Fruit fly (Drosophila melanogaster) whole organism, wandering third instar larva: Measurements from ENCODE around the gene CG10428.

Source experiments
- Abd-B ChIP-seq: fragments of >200 bp; optimal IDR thresholded peaks from 2 replicates; lab custom pipeline; 2017; ENCODE audit warnings: missing biosample characterization, missing genetic modification characterization
- CG32264 ChIP-seq: fragments of 200-800 bp; sonication (Bioruptor generic); optimal IDR thresholded peaks from 2 replicates; lab custom pipeline; 2016; ENCODE audit warnings: missing biosample characterization, missing genetic modification characterization
- CG9705 ChIP-seq: fragments of 200-800 bp; sonication (Bioruptor generic); optimal IDR thresholded peaks from 2 replicates; lab custom pipeline; 2018; ENCODE audit warnings: missing biosample characterization, mild to moderate bottlenecking, missing genetic modification characterization
- CrebA ChIP-seq: fragments of 200-800 bp; sonication (Bioruptor generic); optimal IDR thresholded peaks from 2 replicates; lab custom pipeline; 2016; ENCODE audit warnings: missing biosample characterization, mild to moderate bottlenecking, missing genetic modification characterization, borderline replicate concordance
- Dfd ChIP-seq: fragments of >200 bp; optimal IDR thresholded peaks from 2 replicates; lab custom pipeline; 2017; ENCODE audit warnings: missing biosample characterization, missing genetic modification characterization
- GATAd ChIP-seq: sonication (Bioruptor generic); optimal IDR thresholded peaks from 2 replicates; lab custom pipeline; 2016; ENCODE audit warnings: missing biosample characterization, missing genetic modification characterization
- HLH106 ChIP-seq: fragments of 200-800 bp; optimal IDR thresholded peaks from 3 replicates; lab custom pipeline; 2019; ENCODE audit warnings: missing biosample characterization, mild to moderate bottlenecking, missing genetic modification characterization, moderate library complexity
- Hnf4 ChIP-seq: fragments of 200-800 bp; sonication (Bioruptor generic); optimal IDR thresholded peaks from 2 replicates; lab custom pipeline; 2016; ENCODE audit warnings: missing biosample characterization, mild to moderate bottlenecking, missing genetic modification characterization
- Hr78 ChIP-seq: fragments of >200 bp; optimal IDR thresholded peaks from 2 replicates; lab custom pipeline; 2017; ENCODE audit warnings: missing biosample characterization, missing genetic modification characterization
- Hr83 ChIP-seq: fragments of 200-300 bp; sonication (Bioruptor generic); optimal IDR thresholded peaks from 2 replicates; lab custom pipeline; 2016; ENCODE audit warnings: missing biosample characterization, mild to moderate bottlenecking, missing genetic modification characterization, moderate library complexity; ENCODE audit not compliant: poor library complexity, severe bottlenecking
- Jra ChIP-seq: sonication (Bioruptor generic); optimal IDR thresholded peaks from 2 replicates; lab custom pipeline; 2016; ENCODE audit warnings: missing biosample characterization, missing genetic modification characterization
- Mio ChIP-seq: sonication (Bioruptor generic); optimal IDR thresholded peaks from 2 replicates; lab custom pipeline; 2016; ENCODE audit warnings: missing biosample characterization, missing genetic modification characterization
- Myc ChIP-seq: fragments of >200 bp; optimal IDR thresholded peaks from 2 replicates; lab custom pipeline; 2017
- N ChIP-seq: fragments of >200 bp; optimal IDR thresholded peaks from 2 replicates; lab custom pipeline; 2018; ENCODE audit warnings: missing biosample characterization, missing external identifiers, missing genetic modification characterization
- OdsH ChIP-seq: fragments of 200-800 bp; sonication (Bioruptor generic); optimal IDR thresholded peaks from 2 replicates; lab custom pipeline; 2016; ENCODE audit warnings: missing biosample characterization, mild to moderate bottlenecking, missing genetic modification characterization
- Rel ChIP-seq, 2 experiments: fragments of 200-800 bp; sonication (Bioruptor generic) in 1 of 2; optimal IDR thresholded peaks; 2 replicates in 1 of 2; 3 replicates in 1 of 2; lab custom pipeline; 2016 to 2019; ENCODE audit warnings: mild to moderate bottlenecking in 2 of 2, missing biosample characterization in 2 of 2, missing genetic modification characterization in 2 of 2, moderate library complexity in 1 of 2
- Sp1 ChIP-seq: fragments of 200-800 bp; sonication (Bioruptor generic); optimal IDR thresholded peaks from 3 replicates; lab custom pipeline; 2019; ENCODE audit warnings: missing biosample characterization, mild to moderate bottlenecking, missing genetic modification characterization, moderate library complexity
- Vsx2 ChIP-seq: fragments of 200-300, 225-300 bp; sonication (Bioruptor generic); optimal IDR thresholded peaks from 2 replicates; lab custom pipeline; 2018; ENCODE audit warnings: missing biosample characterization, missing genetic modification characterization; ENCODE audit not compliant: partially characterized antibody
- br ChIP-seq: fragments of 200-800 bp; sonication (Bioruptor generic); optimal IDR thresholded peaks from 2 replicates; lab custom pipeline; 2016; ENCODE audit warnings: missing biosample characterization, missing genetic modification characterization
- brk ChIP-seq: fragments of 200-800 bp; sonication (Bioruptor generic); optimal IDR thresholded peaks from 2 replicates; lab custom pipeline; 2016; ENCODE audit warnings: missing biosample characterization, mild to moderate bottlenecking, missing genetic modification characterization
- dl ChIP-seq, 2 experiments: fragments of 175-275, 200-275 bp in 1 of 2; fragments of 200-275 bp in 1 of 2; sonication (Bioruptor generic); optimal IDR thresholded peaks; lab custom pipeline; 2018; ENCODE audit warnings: mild to moderate bottlenecking in 2 of 2, missing biosample characterization in 2 of 2, missing genetic modification characterization in 2 of 2, moderate library complexity in 2 of 2; ENCODE audit not compliant: partially characterized antibody in 2 of 2, insufficient read depth in 1 of 2
- dmrt93B ChIP-seq: fragments of 200-800 bp; sonication (Bioruptor generic); optimal IDR thresholded peaks from 2 replicates; lab custom pipeline; 2018; ENCODE audit warnings: missing biosample characterization, mild to moderate bottlenecking, missing genetic modification characterization
- dsf ChIP-seq: sonication (Bioruptor generic); optimal IDR thresholded peaks from 2 replicates; lab custom pipeline; 2016; ENCODE audit warnings: missing biosample characterization, missing genetic modification characterization, borderline replicate concordance
- ey ChIP-seq: fragments of 200-800 bp; sonication (Bioruptor generic); optimal IDR thresholded peaks from 2 replicates; lab custom pipeline; 2016; ENCODE audit warnings: missing biosample characterization, missing genetic modification characterization
- foxo ChIP-seq, 2 experiments: fragments of 200-800 bp; sonication (Bioruptor generic); optimal IDR thresholded peaks; 2 replicates in 1 of 2; 3 replicates in 1 of 2; lab custom pipeline; 2016 to 2017; ENCODE audit warnings: missing biosample characterization in 2 of 2, missing genetic modification characterization in 2 of 2
- fru ChIP-seq: fragments of 200-800 bp; sonication (Bioruptor generic); optimal IDR thresholded peaks from 3 replicates; lab custom pipeline; 2016; ENCODE audit warnings: missing biosample characterization, mild to moderate bottlenecking, missing genetic modification characterization
- h ChIP-seq: fragments of 200-800 bp; sonication (Bioruptor generic); optimal IDR thresholded peaks from 3 replicates; lab custom pipeline; 2016; ENCODE audit warnings: missing biosample characterization, mild to moderate bottlenecking, missing genetic modification characterization
- jim ChIP-seq: fragments of 175-275, 200-325 bp; sonication (Bioruptor generic); optimal IDR thresholded peaks from 2 replicates; lab custom pipeline; 2016; ENCODE audit warnings: missing biosample characterization, mild to moderate bottlenecking, missing genetic modification characterization
- lola ChIP-seq: fragments of >200 bp; optimal IDR thresholded peaks from 2 replicates; lab custom pipeline; 2017; ENCODE audit warnings: missing biosample characterization, missing genetic modification characterization
- psq ChIP-seq: fragments of 200-800 bp; sonication (Bioruptor generic); optimal IDR thresholded peaks from 3 replicates; lab custom pipeline; 2017; ENCODE audit warnings: missing biosample characterization, mild to moderate bottlenecking, missing genetic modification characterization, moderate library complexity
- rgr ChIP-seq: fragments of 200-800 bp; sonication (Bioruptor generic); optimal IDR thresholded peaks from 3 replicates; lab custom pipeline; 2016; ENCODE audit warnings: missing biosample characterization, mild to moderate bottlenecking, missing genetic modification characterization
- sv ChIP-seq: fragments of 200-800 bp; sonication (Bioruptor generic); optimal IDR thresholded peaks from 3 replicates; lab custom pipeline; 2016; ENCODE audit warnings: missing biosample characterization, missing genetic modification characterization
- tai ChIP-seq: sonication (Bioruptor generic); optimal IDR thresholded peaks from 2 replicates; lab custom pipeline; 2016; ENCODE audit warnings: missing biosample characterization, missing genetic modification characterization
- usp ChIP-seq: fragments of >200 bp; optimal IDR thresholded peaks from 2 replicates; lab custom pipeline; 2017; ENCODE audit warnings: missing biosample characterization, missing genetic modification characterization
- woc ChIP-seq: sonication (Bioruptor generic); optimal IDR thresholded peaks from 2 replicates; lab custom pipeline; 2016; ENCODE audit warnings: missing biosample characterization, mild to moderate bottlenecking, missing genetic modification characterization

Gene CG10428

DNA sequence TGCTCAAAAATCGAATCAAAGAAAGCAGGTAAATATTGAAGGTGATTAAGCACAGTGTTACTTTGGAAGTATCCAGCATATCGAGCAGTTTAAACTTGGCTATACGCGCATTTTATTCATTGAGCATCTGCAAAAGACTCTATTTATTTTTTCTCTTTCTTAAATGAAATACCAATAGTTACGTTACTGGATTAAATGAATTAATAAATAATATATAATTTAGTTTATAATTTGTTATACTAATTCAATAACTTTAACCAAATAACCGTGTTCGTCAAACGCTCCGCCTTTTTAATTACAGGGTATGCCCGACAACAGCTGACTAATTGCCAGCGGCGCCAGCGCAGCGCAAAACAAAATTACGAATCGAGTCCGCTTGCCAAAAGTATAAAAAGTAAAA is 18.2 kb downstream of the CG10428 start:
- peak; percentile 80 for TF ChIP-seq HLH106
- peak in 1 of 2 experiments; percentile 73 for TF ChIP-seq foxo (GFP tag; optimal IDR thresholded peaks at IDR 0.05; lab: Kevin White, UChicago)
- peak; percentile 51 for TF ChIP-seq OdsH (GFP tag; lab: Kevin White, UChicago)
- no peak for TF ChIP-seq br (GFP tag; lab: Kevin White, UChicago)
- TF ChIP-seq psq (GFP tag; lab: Kevin White, UChicago): peak; percentile 60
- TF ChIP-seq Sp1 (GFP tag; lab: Kevin White, UChicago): peak; percentile 73
- TF ChIP-seq dmrt93B (GFP tag; lab: Kevin White, UChicago): peak; percentile 53
- no peak for TF ChIP-seq Hr78 (GFP tag; lab: Kevin White, UChicago)
- no peak for TF ChIP-seq Rel (GFP tag; optimal IDR thresholded peaks at IDR 0.05; lab: Kevin White, UChicago)
- TF ChIP-seq Rel (tag; optimal IDR thresholded peaks at IDR 0.05; lab: Kevin White, UChicago): peak; percentile 16
- no peak for TF ChIP-seq tai (GFP tag; lab: Kevin White, UChicago)
- no peak for TF ChIP-seq CG32264 (GFP tag; lab: Kevin White, UChicago)
- TF ChIP-seq Dfd: no peak
- TF ChIP-seq Jra (GFP tag; lab: Kevin White, UChicago): no peak
- TF ChIP-seq woc (GFP tag; lab: Kevin White, UChicago): no peak
- peak; percentile 0 for TF ChIP-seq CG9705 (GFP tag; lab: Kevin White, UChicago)
- TF ChIP-seq rgr: peak; percentile 52
- no peak for TF ChIP-seq Vsx2 (GFP tag; lab: Kevin White, UChicago)
- TF ChIP-seq, all 38 proteins: peak for 9

dm6 chr2L:18967897-18968296 is 19.2 kb downstream of the CG10428 start:
- TF ChIP-seq ey (GFP tag; lab: Kevin White, UChicago): no peak
- TF ChIP-seq fru: no peak
- TF ChIP-seq Hr78 (GFP tag; lab: Kevin White, UChicago): no peak
- peak; percentile 3 for TF ChIP-seq h (GFP tag; lab: Kevin White, UChicago)
- no peak for TF ChIP-seq Myc
- no peak for TF ChIP-seq br (GFP tag; lab: Kevin White, UChicago)
- no peak for TF ChIP-seq HLH106
- no peak for TF ChIP-seq woc (GFP tag; lab: Kevin White, UChicago)

DNA sequence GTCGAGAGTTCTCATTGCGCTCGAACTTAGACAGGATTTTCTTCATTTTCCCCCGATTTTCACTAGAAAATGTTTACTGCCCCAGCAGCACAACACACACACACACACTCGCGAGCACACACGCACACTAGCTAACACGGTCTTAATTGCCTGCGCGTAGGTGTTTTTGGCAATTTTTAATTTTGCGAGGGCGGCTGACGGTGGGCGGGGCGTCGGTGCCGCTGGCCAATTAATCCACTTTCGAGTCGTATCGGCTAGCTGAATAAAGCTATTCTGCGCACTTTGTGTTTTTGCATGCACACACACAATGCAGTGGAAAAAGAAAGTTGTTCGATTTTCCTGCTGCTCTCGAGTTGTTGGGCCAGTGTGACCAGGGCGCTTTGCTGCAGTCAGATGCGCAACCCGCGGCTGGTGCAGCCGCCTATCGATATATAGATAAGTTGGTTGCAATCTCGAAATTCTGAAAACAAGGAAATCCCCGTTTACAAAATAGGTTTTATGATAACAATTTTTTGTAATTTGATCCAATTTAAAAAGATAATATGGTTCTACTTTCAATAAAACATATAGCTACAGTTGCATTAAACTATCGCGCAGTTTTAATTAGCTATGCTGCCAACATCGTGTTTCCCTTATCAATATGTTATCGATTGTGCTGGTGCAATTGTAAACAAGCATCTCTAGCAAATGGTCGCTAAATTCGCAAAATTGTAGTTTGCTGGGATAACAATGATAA is 19.9 kb downstream of the CG10428 start, which contains the start of the genes Nak and Tango6:
Nak (minus strand) TSS at position 375 of the 736 bp plus-strand sequence.
Tango6 (plus strand) TSS at position 659 of the 736 bp plus-strand sequence.
- no peak for TF ChIP-seq CrebA (GFP tag; lab: Kevin White, UChicago)
- peak; percentile 11 for TF ChIP-seq ey (GFP tag; lab: Kevin White, UChicago)
- no peak for TF ChIP-seq Hr78 (GFP tag; lab: Kevin White, UChicago)
- TF ChIP-seq OdsH (GFP tag; lab: Kevin White, UChicago): peak; percentile 11
- TF ChIP-seq woc (GFP tag; lab: Kevin White, UChicago): peak; percentile 86
- peak; percentile 18 for TF ChIP-seq HLH106
- TF ChIP-seq jim (GFP tag; lab: Kevin White, UChicago): no peak
- peak; percentile 36 for TF ChIP-seq Hnf4 (GFP tag; lab: Kevin White, UChicago)
- TF ChIP-seq Sp1 (GFP tag; lab: Kevin White, UChicago): peak; percentile 51
- peak in 1 of 2 experiments; percentile 50 for TF ChIP-seq foxo (GFP tag; optimal IDR thresholded peaks at IDR 0.05; lab: Kevin White, UChicago)
- TF ChIP-seq dsf: peak; percentile 30
- no peak for TF ChIP-seq lola (GFP tag; lab: Kevin White, UChicago)
- peak; percentile 70 for TF ChIP-seq Jra (GFP tag; lab: Kevin White, UChicago)
- TF ChIP-seq sv (GFP tag; lab: Kevin White, UChicago): peak; percentile 27
- TF ChIP-seq fru: peak; percentile 67
- peak; percentile 95 for TF ChIP-seq Vsx2 (GFP tag; lab: Kevin White, UChicago)
- peak; percentile 24 for TF ChIP-seq Hr83 (GFP tag; lab: Kevin White, UChicago)
- TF ChIP-seq Rel (GFP tag; optimal IDR thresholded peaks at IDR 0.05; lab: Kevin White, UChicago): no peak
- peak; percentile 66 for TF ChIP-seq Rel (tag; optimal IDR thresholded peaks at IDR 0.05; lab: Kevin White, UChicago)
- TF ChIP-seq Mio (GFP tag; lab: Kevin White, UChicago): no peak
- TF ChIP-seq usp (GFP tag; lab: Kevin White, UChicago): no peak
- peak; percentile 16 for TF ChIP-seq dmrt93B (GFP tag; lab: Kevin White, UChicago)
- no peak for TF ChIP-seq N
- peak; percentile 78 for TF ChIP-seq Myc
- peak; percentile 15 for TF ChIP-seq psq (GFP tag; lab: Kevin White, UChicago)
- TF ChIP-seq CG32264 (GFP tag; lab: Kevin White, UChicago): no peak
- peak; percentile 58 for TF ChIP-seq GATAd (GFP tag; lab: Kevin White, UChicago)
- no peak for TF ChIP-seq Dfd
- no peak for TF ChIP-seq brk (GFP tag; lab: Kevin White, UChicago)
- peak; percentile 60 for TF ChIP-seq h (GFP tag; lab: Kevin White, UChicago)
- TF ChIP-seq CG9705 (GFP tag; lab: Kevin White, UChicago): peak; percentile 29
- no peak for TF ChIP-seq dl (GFP tag; optimal IDR thresholded peaks at IDR 0.05; lab: Kevin White, UChicago; ENCODE audit: insufficient read depth in 1 of 2, partially characterized antibody in 2 of 2)
- TF ChIP-seq rgr: peak; percentile 50
- no peak for TF ChIP-seq Abd-B (GFP tag; lab: Kevin White, UChicago)
- peak; percentile 22 for TF ChIP-seq br (GFP tag; lab: Kevin White, UChicago)
